Worm (Caenorhabditis elegans): ENCODE data around the gene B0495.9.

DNA sequence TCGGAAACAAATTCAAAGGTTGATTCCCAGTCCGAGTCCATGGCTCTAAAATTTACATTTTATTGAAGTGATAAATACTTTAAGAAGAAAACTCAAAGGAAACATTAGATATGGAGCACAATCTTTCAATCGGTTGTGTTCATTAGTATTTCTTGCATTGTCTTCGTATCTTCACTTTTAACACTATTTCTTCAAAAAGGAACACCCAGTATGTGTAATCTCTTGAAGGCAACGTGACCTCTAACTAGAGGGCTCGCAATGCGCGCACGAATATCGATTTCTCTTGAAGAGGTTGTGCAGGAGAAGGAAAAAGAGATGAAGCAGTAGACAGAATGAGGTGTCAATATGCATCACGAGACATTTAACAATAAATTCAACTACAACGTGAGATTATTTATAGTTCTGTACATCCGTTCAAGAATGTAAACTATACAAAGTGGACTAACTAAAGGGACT lies 46.6 kb upstream of the B0495.9 start, which contains the start of the genes B0228.6 and B0228.1:
- TF ChIP-seq elt-3 (tag; optimal IDR thresholded peaks at IDR 0.05) (no peak), aly-2 (tag; optimal IDR thresholded peaks at IDR 0.05) (no peak), unc-62 (GFP tag; optimal IDR thresholded peaks at IDR 0.05) (no peak), ztf-11 (tag; optimal IDR thresholded peaks at IDR 0.05) (no peak), egl-27 (tag; optimal IDR thresholded peaks at IDR 0.05) (no peak), nhr-10 (tag; optimal IDR thresholded peaks at IDR 0.05) (no peak), lin-11 (tag; optimal IDR thresholded peaks at IDR 0.05) (no peak), lin-13 (GFP tag; optimal IDR thresholded peaks at IDR 0.05) (no peak), gmeb-1 (tag; optimal IDR thresholded peaks at IDR 0.05) (no peak)
